Fruit fly (Drosophila melanogaster): ENCODE results near the gene alpha4GT1.

The alpha4GT1 gene

dm6 chr2L:3029012-3029411 lies 6.1 kb upstream of the alpha4GT1 start, which contains the start of the genes Sf3b2 and CG17219 (continued):
- no peak for TF ChIP-seq chn (GFP tag; optimal IDR thresholded peaks at IDR 0.05)
- TF ChIP-seq Hr3 (GFP tag; optimal IDR thresholded peaks at IDR 0.05), result no peak
- TF ChIP-seq usp (GFP tag; optimal IDR thresholded peaks at IDR 0.05), result no peak
- no peak for TF ChIP-seq Lhr (GFP tag; optimal IDR thresholded peaks at IDR 0.05)
- no peak for TF ChIP-seq MTF-1 (GFP tag; optimal IDR thresholded peaks at IDR 0.05; ENCODE audit: borderline replicate concordance)
- TF ChIP-seq lov (optimal IDR thresholded peaks at IDR 0.05), result no peak
- TF ChIP-seq lov (GFP tag; IDR thresholded peaks at IDR 0.05), result no peak
- no peak for TF ChIP-seq en (GFP tag; optimal IDR thresholded peaks at IDR 0.05)
- no peak for TF ChIP-seq CG31365 (tag; optimal IDR thresholded peaks at IDR 0.05)
- TF ChIP-seq Blimp-1 (GFP tag; optimal IDR thresholded peaks at IDR 0.05), result no peak
- no peak for TF ChIP-seq fu2 (GFP tag; optimal IDR thresholded peaks at IDR 0.05)
- peak; percentile 3 for TF ChIP-seq tin (GFP tag; optimal IDR thresholded peaks at IDR 0.05)
- no peak for TF ChIP-seq gt (GFP tag; IDR thresholded peaks at IDR 0.05)
- TF ChIP-seq odd (GFP tag; optimal IDR thresholded peaks at IDR 0.05), result no peak
- no peak for TF ChIP-seq Dip2 (GFP tag; IDR thresholded peaks at IDR 0.05)
- no peak for TF ChIP-seq jigr1 (GFP tag; IDR thresholded peaks at IDR 0.05)
- no peak for TF ChIP-seq Nf-YC (tag; optimal IDR thresholded peaks at IDR 0.05)
- no peak for TF ChIP-seq ssp (GFP tag; IDR thresholded peaks at IDR 0.05)
- TF ChIP-seq Adf1 (GFP tag; IDR thresholded peaks at IDR 0.05), result no peak
- no peak for TF ChIP-seq tio (GFP tag; optimal IDR thresholded peaks at IDR 0.05)
- no peak for TF ChIP-seq hkb (optimal IDR thresholded peaks at IDR 0.05)
- TF ChIP-seq hkb (GFP tag; IDR thresholded peaks at IDR 0.05), result no peak
- TF ChIP-seq CG3847 (GFP tag; IDR thresholded peaks at IDR 0.05), result peak; percentile 54
- TF ChIP-seq CG16815 (GFP tag; optimal IDR thresholded peaks at IDR 0.05), result no peak
- no peak for TF ChIP-seq caup (GFP tag; optimal IDR thresholded peaks at IDR 0.05; ENCODE audit: severe bottlenecking)
- TF ChIP-seq Jarid2 (GFP tag; optimal IDR thresholded peaks at IDR 0.05), result no peak
- peak; percentile 23 for TF ChIP-seq CG13624 (GFP tag; optimal IDR thresholded peaks at IDR 0.05)
- TF ChIP-seq Mad (GFP tag; optimal IDR thresholded peaks at IDR 0.05), result peak; percentile 42
- TF ChIP-seq lmd (GFP tag; IDR thresholded peaks at IDR 0.05), result no peak
- no peak for TF ChIP-seq Tbp (GFP tag; optimal IDR thresholded peaks at IDR 0.05)
- no peak for TF ChIP-seq ttk (GFP tag; IDR thresholded peaks at IDR 0.05)
- peak; percentile 96 for TF ChIP-seq CG11560 (tag; IDR thresholded peaks at IDR 0.05)
- TF ChIP-seq CG2120 (GFP tag; optimal IDR thresholded peaks at IDR 0.05), result peak; percentile 49
- no peak for TF ChIP-seq ind (GFP tag; optimal IDR thresholded peaks at IDR 0.05)
- TF ChIP-seq ci (GFP tag; IDR thresholded peaks at IDR 0.05), result no peak; the same call in 2 of the 3 replicates
- TF ChIP-seq NC2α (GFP tag; optimal IDR thresholded peaks at IDR 0.05), result no peak
- no peak for TF ChIP-seq bowl (GFP tag; IDR thresholded peaks at IDR 0.05)
- no peak for TF ChIP-seq jing (GFP tag; optimal IDR thresholded peaks at IDR 0.05)
- TF ChIP-seq inv (GFP tag; IDR thresholded peaks at IDR 0.05; ENCODE audit: partially characterized antibody), result peak; percentile 50; the same call in 1 of the 2 replicates
- TF ChIP-seq klu (GFP tag; IDR thresholded peaks at IDR 0.05), result no peak
- TF ChIP-seq CG2116 (GFP tag; optimal IDR thresholded peaks at IDR 0.05), result peak; percentile 56
- TF ChIP-seq CG4328 (GFP tag; optimal IDR thresholded peaks at IDR 0.05), result no peak
- peak; percentile 4 for TF ChIP-seq CG33213 (GFP tag; optimal IDR thresholded peaks at IDR 0.05)
- TF ChIP-seq CG15479 (GFP tag; optimal IDR thresholded peaks at IDR 0.05), result no peak
- TF ChIP-seq Ets65A (GFP tag), result peak; percentile 86
- no peak for TF ChIP-seq Asciz (GFP tag; optimal IDR thresholded peaks at IDR 0.05)
- TF ChIP-seq repo (GFP tag; optimal IDR thresholded peaks at IDR 0.05), result no peak
- TF ChIP-seq D19B (GFP tag; optimal IDR thresholded peaks at IDR 0.05), result no peak
- peak; percentile 39; the same call in 1 of the 2 replicates for TF ChIP-seq Rfx (GFP tag; IDR thresholded peaks at IDR 0.05)
- no peak for TF ChIP-seq CkIIα-i1 (GFP tag; IDR thresholded peaks at IDR 0.05)
- no peak for TF ChIP-seq zfh1 (GFP tag; IDR thresholded peaks at IDR 0.05)
- no peak for TF ChIP-seq disco-r (GFP tag; optimal IDR thresholded peaks at IDR 0.05)
- no peak for TF ChIP-seq CG2678 (tag; optimal IDR thresholded peaks at IDR 0.05)
- TF ChIP-seq maf-S (GFP tag; optimal IDR thresholded peaks at IDR 0.05), result no peak

Measured in whole organism, embryonic.